Worm (Caenorhabditis elegans): Measurements from ENCODE around the gene agxt-1.

agxt-1 gene

ce11 chrII:8811825-8812224 lies 33.6 kb upstream of the agxt-1 start:
- TF ChIP-seq pes-1 (GFP tag; IDR thresholded peaks at IDR 0.05) (no peak), ama-1 (optimal IDR thresholded peaks at IDR 0.05) (no peak), tbx-11 (GFP tag; IDR thresholded peaks at IDR 0.05) (no peak), scrt-1 (GFP tag; IDR thresholded peaks at IDR 0.05) (no peak)

ce11 chrII:8812346-8812745 lies 33.1 kb upstream of the agxt-1 start:
- TF ChIP-seq hmbx-1 (tag; optimal IDR thresholded peaks at IDR 0.05) (no peak), pes-1 (GFP tag; IDR thresholded peaks at IDR 0.05) (no peak), ets-7 (tag; optimal IDR thresholded peaks at IDR 0.05) (no peak)

- TF ChIP-seq ceh-36 (tag; optimal IDR thresholded peaks at IDR 0.05) (no peak), hmbx-1 (tag; optimal IDR thresholded peaks at IDR 0.05) (no peak), hnd-1 (tag; optimal IDR thresholded peaks at IDR 0.05) (no peak), ceh-13 (GFP tag; optimal IDR thresholded peaks at IDR 0.05) (no peak), sea-1 (GFP tag; conservative IDR thresholded peaks at IDR 0.05) (no peak), tbx-11 (GFP tag; IDR thresholded peaks at IDR 0.05) (no peak), B0310.2 (tag; optimal IDR thresholded peaks at IDR 0.05) (no peak), flt-1 (GFP tag; IDR thresholded peaks at IDR 0.05) (no peak), pes-1 (GFP tag; IDR thresholded peaks at IDR 0.05) (no peak), F13C5.2 (tag; optimal IDR thresholded peaks at IDR 0.05) (no peak), scrt-1 (GFP tag; IDR thresholded peaks at IDR 0.05) (no peak), hmg-4 (GFP tag; optimal IDR thresholded peaks at IDR 0.05) (no peak), ama-1 (optimal IDR thresholded peaks at IDR 0.05) (no peak), aly-1 (tag; optimal IDR thresholded peaks at IDR 0.05) (no peak), tbx-37 (GFP tag; conservative IDR thresholded peaks at IDR 0.05) (no peak)
Measured at ce11 chrII:8813659-8814058, 31.7 kb upstream of the agxt-1 start.

ce11 chrII:8814231-8814630 lies 31.2 kb upstream of the agxt-1 start:
- no peak for TF ChIP-seq hmbx-1 (tag; optimal IDR thresholded peaks at IDR 0.05)
- TF ChIP-seq tbx-37 (GFP tag; conservative IDR thresholded peaks at IDR 0.05) = no peak

- TF ChIP-seq ama-1 (optimal IDR thresholded peaks at IDR 0.05) (no peak), pes-1 (GFP tag; IDR thresholded peaks at IDR 0.05) (no peak), ceh-13 (GFP tag; optimal IDR thresholded peaks at IDR 0.05) (no peak), hmbx-1 (tag; optimal IDR thresholded peaks at IDR 0.05) (no peak), scrt-1 (GFP tag; IDR thresholded peaks at IDR 0.05) (no peak), ets-7 (tag; optimal IDR thresholded peaks at IDR 0.05) (no peak), aly-1 (tag; optimal IDR thresholded peaks at IDR 0.05) (no peak), hnd-1 (tag; optimal IDR thresholded peaks at IDR 0.05) (no peak), flt-1 (GFP tag; IDR thresholded peaks at IDR 0.05) (no peak), tra-4 (tag; optimal IDR thresholded peaks at IDR 0.05) (no peak), ceh-36 (tag; optimal IDR thresholded peaks at IDR 0.05) (no peak), hmg-4 (GFP tag; optimal IDR thresholded peaks at IDR 0.05) (no peak), F13C5.2 (tag; optimal IDR thresholded peaks at IDR 0.05) (no peak)
Measured at ce11 chrII:8817225-8817624, 28.2 kb upstream of the agxt-1 start.

ce11 chrII:8818257-8818656 lies 27.1 kb upstream of the agxt-1 start:
- TF ChIP-seq hnd-1 (tag; optimal IDR thresholded peaks at IDR 0.05) (no peak), F13C5.2 (tag; optimal IDR thresholded peaks at IDR 0.05) (no peak)

ce11 chrII:8818978-8819896 lies 26.2 kb upstream of the agxt-1 start, which contains the start of gene F46C5.10:
Gene F46C5.10 (minus strand): TSS chrII:8819028.
- TF ChIP-seq hnd-1 (tag; optimal IDR thresholded peaks at IDR 0.05) = no peak
- TF ChIP-seq flt-1 (GFP tag; IDR thresholded peaks at IDR 0.05) = no peak
- TF ChIP-seq tra-4 (tag; optimal IDR thresholded peaks at IDR 0.05) = no peak
- TF ChIP-seq B0310.2 (tag; optimal IDR thresholded peaks at IDR 0.05) = no peak
- TF ChIP-seq hmbx-1 (tag; optimal IDR thresholded peaks at IDR 0.05) = no peak
- no peak for TF ChIP-seq aly-1 (tag; optimal IDR thresholded peaks at IDR 0.05)
- TF ChIP-seq tbx-11 (GFP tag; IDR thresholded peaks at IDR 0.05) = no peak
- TF ChIP-seq pes-1 (GFP tag; IDR thresholded peaks at IDR 0.05) = no peak
- TF ChIP-seq scrt-1 (GFP tag; IDR thresholded peaks at IDR 0.05) = no peak
- no peak for TF ChIP-seq ama-1 (optimal IDR thresholded peaks at IDR 0.05)
- no peak for TF ChIP-seq sea-1 (GFP tag; conservative IDR thresholded peaks at IDR 0.05)

ce11 chrII:8820126-8820972 lies 25.0 kb upstream of the agxt-1 start:
- TF ChIP-seq pes-1 (GFP tag; IDR thresholded peaks at IDR 0.05) (no peak), flt-1 (GFP tag; IDR thresholded peaks at IDR 0.05) (no peak), scrt-1 (GFP tag; IDR thresholded peaks at IDR 0.05) (no peak), ets-7 (tag; optimal IDR thresholded peaks at IDR 0.05) (no peak), tbx-11 (GFP tag; IDR thresholded peaks at IDR 0.05) (no peak)

Data from whole organism, early embryonic.